Worm (Caenorhabditis elegans) whole organism, L4 larva: ENCODE measurements around the gene srlf-33.

Experiments used
- F49E8.2 ChIP-seq: sonication (generic microtip); optimal IDR thresholded peaks from 2 replicates; lab custom pipeline; 2016; ENCODE audit warnings: missing compliant biosample characterization, mild to moderate bottlenecking, missing genetic modification characterization, borderline replicate concordance
- T20F7.1 ChIP-seq: fragments of 200-800 bp; sonication (Bioruptor generic); optimal IDR thresholded peaks from 2 replicates; lab custom pipeline; 2018; ENCODE audit warnings: mild to moderate bottlenecking, missing genetic modification characterization, missing compliant biosample characterization
- Y105C5A.15 ChIP-seq: fragments of 200-800 bp; sonication (Bioruptor generic); IDR thresholded peaks from 2 replicates; pipeline ENCODE4 v1.3.6; 2022; ENCODE audit warnings: missing genetic modification characterization, missing compliant biosample characterization
- ZK337.2 ChIP-seq: fragments of 200-800 bp; sonication (Bioruptor generic); IDR thresholded peaks from 2 replicates; pipeline ENCODE4 v1.3.6; 2022; ENCODE audit warnings: missing genetic modification reagents, missing genetic modification characterization, missing compliant biosample characterization
- ZK546.5 ChIP-seq, 2 experiments: sonication (generic microtip); optimal IDR thresholded peaks; 2 replicates each; lab custom pipeline; 2017; ENCODE audit warnings: missing biosample characterization in 2 of 2, missing genetic modification characterization in 2 of 2
- attf-4 ChIP-seq: sonication (generic microtip); optimal IDR thresholded peaks from 3 replicates; lab custom pipeline; 2017; ENCODE audit warnings: missing biosample characterization, missing genetic modification characterization
- ceh-28 ChIP-seq: fragments of 150-350 bp; optimal IDR thresholded peaks from 2 replicates; lab custom pipeline; 2014; ENCODE audit warnings: missing biosample characterization, missing genetic modification reagents, missing genetic modification characterization
- ceh-32 ChIP-seq: sonication (generic microtip); optimal IDR thresholded peaks from 2 replicates; lab custom pipeline; 2016; ENCODE audit warnings: mild to moderate bottlenecking, missing genetic modification characterization, missing compliant biosample characterization; ENCODE audit not compliant: poor library complexity
- ceh-82 ChIP-seq: sonication (generic microtip); optimal IDR thresholded peaks from 2 replicates; lab custom pipeline; 2017; ENCODE audit warnings: missing biosample characterization, missing genetic modification characterization
- dmd-8 ChIP-seq: fragments of 200-800 bp; sonication (Bioruptor generic); IDR thresholded peaks from 2 replicates; pipeline ENCODE4 v1.3.6; 2022; ENCODE audit warnings: missing genetic modification characterization, missing compliant biosample characterization
- duxl-1 ChIP-seq: sonication (generic microtip); optimal IDR thresholded peaks from 2 replicates; lab custom pipeline; 2016; ENCODE audit warnings: mild to moderate bottlenecking, missing genetic modification characterization, moderate library complexity, missing compliant biosample characterization; ENCODE audit not compliant: poor library complexity
- dve-1 ChIP-seq: sonication (generic microtip); optimal IDR thresholded peaks from 2 replicates; lab custom pipeline; 2017; ENCODE audit warnings: antibody characterized with exemption, mild to moderate bottlenecking, missing genetic modification characterization, missing compliant biosample characterization; ENCODE audit not compliant: insufficient read depth
- lin-1 ChIP-seq: fragments of 200-800 bp; sonication (Bioruptor generic); IDR thresholded peaks from 2 replicates; pipeline ENCODE4 v1.3.6; 2022; ENCODE audit warnings: missing genetic modification reagents, missing genetic modification characterization, missing compliant biosample characterization
- mxl-2 ChIP-seq: fragments of 200-800 bp; sonication (Bioruptor generic); conservative IDR thresholded peaks from 2 replicates; pipeline ENCODE4 v1.3.6; 2022; ENCODE audit warnings: missing genetic modification reagents, missing genetic modification characterization, missing compliant biosample characterization
- mxl-3 ChIP-seq: fragments of 200-800 bp; sonication (Bioruptor generic); optimal IDR thresholded peaks from 2 replicates; lab custom pipeline; 2018; ENCODE audit warnings: mild to moderate bottlenecking, missing genetic modification characterization, missing compliant biosample characterization
- nhr-102 ChIP-seq: sonication (generic microtip); optimal IDR thresholded peaks from 2 replicates; lab custom pipeline; 2016; ENCODE audit warnings: mild to moderate bottlenecking, missing genetic modification characterization, moderate library complexity, missing compliant biosample characterization
- nhr-41 ChIP-seq: fragments of 200-800 bp; sonication (Bioruptor generic); IDR thresholded peaks from 2 replicates; pipeline ENCODE4 v1.3.6; 2022; ENCODE audit warnings: missing genetic modification reagents, missing genetic modification characterization, missing compliant biosample characterization
- rbr-2 ChIP-seq: sonication (generic microtip); optimal IDR thresholded peaks from 2 replicates; lab custom pipeline; 2016; ENCODE audit warnings: missing genotype, missing genetic modification characterization, missing compliant biosample characterization
- skn-1 ChIP-seq: fragments of 150-350 bp; optimal IDR thresholded peaks from 2 replicates; lab custom pipeline; 2014; ENCODE audit warnings: missing biosample characterization, missing genetic modification characterization
- spr-1 ChIP-seq: sonication (generic microtip); optimal IDR thresholded peaks from 2 replicates; lab custom pipeline; 2016; ENCODE audit warnings: mild to moderate bottlenecking, missing genetic modification characterization, missing compliant biosample characterization
- spr-3 ChIP-seq: fragments of 200-800 bp; sonication (Bioruptor generic); optimal IDR thresholded peaks from 2 replicates; lab custom pipeline; 2018; ENCODE audit warnings: mild to moderate bottlenecking, missing genetic modification characterization, missing compliant biosample characterization
- tag-97 ChIP-seq: fragments of 200-800 bp; sonication (Bioruptor generic); IDR thresholded peaks from 2 replicates; pipeline ENCODE4 v1.3.6; 2022; ENCODE audit warnings: missing genetic modification characterization, missing compliant biosample characterization
- unc-62 ChIP-seq, 3 experiments: fragments of 150-350 bp in 1 of 3; sonication (generic microtip); optimal IDR thresholded peaks in 2 of 3; peaks in 1 of 3; 1 replicate in 1 of 3; 2 replicates in 2 of 3; lab custom pipeline; 2014 to 2017; ENCODE audit warnings: missing biosample characterization in 3 of 3, missing genetic modification characterization in 3 of 3, missing genetic modification reagents in 3 of 3, missing genotype in 1 of 3
- zfp-3 ChIP-seq: fragments of 200-800 bp; sonication (Bioruptor generic); conservative IDR thresholded peaks from 2 replicates; pipeline ENCODE4 v1.3.6; 2022; ENCODE audit warnings: missing genetic modification reagents, missing genetic modification characterization, missing compliant biosample characterization

Gene srlf-33

ce11 chrIV:11882534-11882933, 42.7 kb downstream of the srlf-33 start:
- no peak for TF ChIP-seq mxl-3 (GFP tag; lab: Kevin White, UChicago)
- TF ChIP-seq attf-4: no peak
- TF ChIP-seq Y105C5A.15 (GFP tag; lab: Robert Waterston, UW): no peak
- no peak for TF ChIP-seq ceh-28
- no peak for TF ChIP-seq ZK546.5 (tag; optimal IDR thresholded peaks at IDR 0.05; lab: Kevin White, UChicago)
- no peak for TF ChIP-seq nhr-102 (tag; lab: Kevin White, UChicago)
- TF ChIP-seq ZK337.2: no peak
- TF ChIP-seq T20F7.1 (GFP tag; lab: Kevin White, UChicago): no peak

- TF ChIP-seq rbr-2 (tag; lab: Kevin White, UChicago) (no peak), dve-1 (tag; lab: Kevin White, UChicago) (no peak), unc-62 (GFP tag; optimal IDR thresholded peaks at IDR 0.05 in 1 of 2; lab: Kevin White, UChicago) (peak in 1 of 2 experiments; percentile 88), unc-62 (tag; optimal IDR thresholded peaks at IDR 0.05; lab: Kevin White, UChicago) (no peak), mxl-2 (GFP tag; lab: Robert Waterston, UW) (no peak), zfp-3 (GFP tag; lab: Robert Waterston, UW) (no peak), duxl-1 (tag; lab: Kevin White, UChicago) (no peak), dmd-8 (GFP tag; lab: Robert Waterston, UW) (no peak), skn-1 (tag; lab: Kevin White, UChicago) (no peak)
Observed at ce11 chrIV:11878249-11878648, 47.0 kb downstream of the srlf-33 start, which contains the start of gene cutl-27. cutl-27 (plus strand) TSS chrIV:11878549.

ce11 chrIV:11877674-11878073, 47.6 kb downstream of the srlf-33 start, which contains the start of gene pph-2:
pph-2 (minus strand) TSS chrIV:11877774.
- TF ChIP-seq ceh-82 (tag; lab: Kevin White, UChicago) (no peak), ceh-32 (tag; lab: Kevin White, UChicago) (no peak), spr-3 (GFP tag; lab: Kevin White, UChicago) (no peak), tag-97 (GFP tag; lab: Robert Waterston, UW) (no peak), lin-1 (no peak), nhr-41 (GFP tag; lab: Robert Waterston, UW) (no peak), T20F7.1 (GFP tag; lab: Kevin White, UChicago) (no peak), F49E8.2 (no peak), spr-1 (tag; lab: Kevin White, UChicago) (no peak)
